Fruit fly (Drosophila melanogaster) whole organism, embryonic: Measurements from ENCODE around the gene CG8675.

ENCODE experiments used
- ATbp ChIP-seq: fragments of 200-800 bp; sonication (Bioruptor generic); optimal IDR thresholded peaks from 2 replicates; lab custom pipeline; 2017; ENCODE audit warnings: missing biosample characterization, mild to moderate bottlenecking, missing genetic modification characterization, missing genetic modification reagents
- B-H1 ChIP-seq: fragments of 200-800 bp; sonication (Bioruptor generic); IDR thresholded peaks from 3 replicates; pipeline ENCODE4 v1.3.6; 2022; ENCODE audit warnings: missing biosample characterization, missing genetic modification characterization
- Bteb2 ChIP-seq: fragments of 200-800 bp; sonication (Bioruptor generic); optimal IDR thresholded peaks from 2 replicates; lab custom pipeline; 2016; ENCODE audit warnings: missing biosample characterization, missing genetic modification characterization
- CG10209 ChIP-seq: fragments of 200-800 bp; sonication (Bioruptor generic); optimal IDR thresholded peaks from 3 replicates; lab custom pipeline; 2017; ENCODE audit warnings: missing biosample characterization, mild to moderate bottlenecking, missing genetic modification characterization, missing genetic modification reagents
- CG10274 ChIP-seq: fragments of 200-800 bp; sonication (Bioruptor generic); optimal IDR thresholded peaks from 3 replicates; lab custom pipeline; 2017; ENCODE audit warnings: missing biosample characterization, mild to moderate bottlenecking, missing genetic modification characterization
- CG10565 ChIP-seq: fragments of 200-800 bp; sonication (Bioruptor generic); optimal IDR thresholded peaks from 3 replicates; lab custom pipeline; 2016; ENCODE audit warnings: missing biosample characterization, mild to moderate bottlenecking, missing genetic modification characterization
- CG11247 ChIP-seq: fragments of 200-800 bp; sonication (Bioruptor generic); IDR thresholded peaks from 2 replicates; pipeline ENCODE4 v1.3.6; 2022; ENCODE audit warnings: missing biosample characterization, missing genetic modification characterization
- CG11398 ChIP-seq: fragments of 200-800 bp; sonication (Bioruptor generic); optimal IDR thresholded peaks from 2 replicates; lab custom pipeline; 2016; ENCODE audit warnings: missing biosample characterization, missing genetic modification characterization
- CG11696 ChIP-seq: fragments of 200-800 bp; sonication (Bioruptor generic); IDR thresholded peaks from 2 replicates; pipeline ENCODE4 v1.3.6; 2022; ENCODE audit warnings: missing biosample characterization, missing genetic modification characterization
- CG13775 ChIP-seq: fragments of 200-800 bp; sonication (Bioruptor generic); optimal IDR thresholded peaks from 3 replicates; lab custom pipeline; 2017; ENCODE audit warnings: missing biosample characterization, mild to moderate bottlenecking, missing genetic modification characterization
- CG13894 ChIP-seq: fragments of 200-800 bp; sonication (Bioruptor generic); optimal IDR thresholded peaks from 3 replicates; lab custom pipeline; 2018; ENCODE audit warnings: missing biosample characterization, mild to moderate bottlenecking, missing genetic modification characterization, moderate library complexity
- CG15011 ChIP-seq: fragments of 200-800 bp; sonication (Bioruptor generic); optimal IDR thresholded peaks from 3 replicates; lab custom pipeline; 2018; ENCODE audit warnings: missing biosample characterization, mild to moderate bottlenecking, missing genetic modification characterization
- CG1603 ChIP-seq: fragments of 200-800 bp; sonication (Bioruptor generic); optimal IDR thresholded peaks from 2 replicates; lab custom pipeline; 2019; ENCODE audit warnings: missing biosample characterization, mild to moderate bottlenecking, missing genetic modification characterization, moderate library complexity
- CG17802 ChIP-seq: fragments of 200-800 bp; sonication (Bioruptor generic); optimal IDR thresholded peaks from 2 replicates; lab custom pipeline; 2018; ENCODE audit warnings: missing biosample characterization, mild to moderate bottlenecking, missing genetic modification characterization, moderate library complexity
- CG2875 ChIP-seq: fragments of 200-800 bp; sonication (Bioruptor generic); optimal IDR thresholded peaks from 2 replicates; lab custom pipeline; 2017; ENCODE audit warnings: missing biosample characterization, mild to moderate bottlenecking, missing genetic modification characterization, missing genetic modification reagents
- CG34224 ChIP-seq: fragments of 200-800 bp; sonication (Bioruptor generic); IDR thresholded peaks from 3 replicates; pipeline ENCODE4 v1.3.6; 2022; ENCODE audit warnings: missing biosample characterization, missing genetic modification characterization; ENCODE audit not compliant: partially characterized antibody
- CG34376 ChIP-seq: fragments of 200-800 bp; sonication (Bioruptor generic); optimal IDR thresholded peaks from 2 replicates; lab custom pipeline; 2018; ENCODE audit warnings: missing biosample characterization, mild to moderate bottlenecking, missing genetic modification characterization
- CG4282 ChIP-seq: fragments of 200-800 bp; sonication (Bioruptor generic); optimal IDR thresholded peaks from 2 replicates; lab custom pipeline; 2016; ENCODE audit warnings: missing biosample characterization, missing genetic modification characterization
- CG6791 ChIP-seq: fragments of 200-800 bp; sonication (Bioruptor generic); IDR thresholded peaks from 3 replicates; pipeline ENCODE4 v1.3.6; 2022; ENCODE audit warnings: missing biosample characterization, missing genetic modification characterization; ENCODE audit not compliant: partially characterized antibody
- CG7928 ChIP-seq: fragments of 200-800 bp; sonication (Bioruptor generic); optimal IDR thresholded peaks from 2 replicates; lab custom pipeline; 2017; ENCODE audit warnings: missing biosample characterization, mild to moderate bottlenecking, missing genetic modification characterization
- CG7963 ChIP-seq: fragments of 200-800 bp; sonication (Bioruptor generic); IDR thresholded peaks from 3 replicates; pipeline ENCODE4 v1.3.6; 2022; ENCODE audit warnings: missing biosample characterization, missing genetic modification characterization; ENCODE audit not compliant: partially characterized antibody
- CG8478 ChIP-seq: fragments of >200 bp; optimal IDR thresholded peaks from 2 replicates; lab custom pipeline; 2018
- CG8944 ChIP-seq: fragments of 200-800 bp; sonication (Bioruptor generic); optimal IDR thresholded peaks from 3 replicates; lab custom pipeline; 2016; ENCODE audit warnings: missing biosample characterization, missing genetic modification characterization
- CG9215 ChIP-seq: fragments of 200-800 bp; sonication (Bioruptor generic); IDR thresholded peaks from 2 replicates; pipeline ENCODE4 v1.3.6; 2022; ENCODE audit warnings: missing biosample characterization, missing genetic modification characterization
- Camta ChIP-seq: fragments of 200-800 bp; sonication (Bioruptor generic); optimal IDR thresholded peaks from 2 replicates; lab custom pipeline; 2016; ENCODE audit warnings: missing biosample characterization, missing genetic modification characterization
- E2f1 ChIP-seq: fragments of 200-800 bp; sonication (Bioruptor generic); IDR thresholded peaks from 2 replicates; pipeline ENCODE4 v1.3.6; 2022; ENCODE audit warnings: missing biosample characterization, missing genetic modification characterization
- HHEX ChIP-seq: fragments of 200-800 bp; sonication (Bioruptor generic); optimal IDR thresholded peaks from 3 replicates; lab custom pipeline; 2017; ENCODE audit warnings: missing biosample characterization, mild to moderate bottlenecking, missing genetic modification characterization, missing genetic modification reagents
- Lim3 ChIP-seq: fragments of 200-800 bp; sonication (Bioruptor generic); IDR thresholded peaks from 2 replicates; pipeline ENCODE4 v1.3.6; 2022; ENCODE audit warnings: missing biosample characterization, missing genetic modification characterization
- MTF-1 ChIP-seq: fragments of 200-800 bp; sonication (Bioruptor generic); optimal IDR thresholded peaks from 2 replicates; lab custom pipeline; 2018; ENCODE audit warnings: missing biosample characterization, mild to moderate bottlenecking, missing genetic modification characterization, borderline replicate concordance
- Meics ChIP-seq: fragments of 200-800 bp; sonication (Bioruptor generic); optimal IDR thresholded peaks from 2 replicates; lab custom pipeline; 2017; ENCODE audit warnings: missing biosample characterization, mild to moderate bottlenecking, missing genetic modification characterization
- NfI ChIP-seq: fragments of 200-800 bp; sonication (Bioruptor generic); optimal IDR thresholded peaks from 3 replicates; lab custom pipeline; 2018; ENCODE audit warnings: missing biosample characterization, mild to moderate bottlenecking, missing genetic modification characterization, moderate library complexity
- Pdp1 ChIP-seq, 2 experiments: fragments of 200-800 bp; sonication (Bioruptor generic); optimal IDR thresholded peaks; 3 replicates each; lab custom pipeline; 2016; ENCODE audit warnings: missing biosample characterization in 2 of 2, missing genetic modification characterization in 2 of 2, mild to moderate bottlenecking in 1 of 2, moderate library complexity in 1 of 2
- Tbp ChIP-seq: fragments of >200 bp; optimal IDR thresholded peaks from 2 replicates; lab custom pipeline; 2018; ENCODE audit warnings: missing biosample characterization, missing genetic modification characterization
- croc ChIP-seq: fragments of 200-800 bp; sonication (Bioruptor generic); conservative IDR thresholded peaks from 3 replicates; pipeline ENCODE4 v1.3.6; 2022; ENCODE audit warnings: missing biosample characterization, missing genetic modification characterization
- ems ChIP-seq: fragments of 200-800 bp; sonication (Bioruptor generic); optimal IDR thresholded peaks from 3 replicates; lab custom pipeline; 2016; ENCODE audit warnings: missing biosample characterization, missing genetic modification characterization
- gem ChIP-seq: fragments of 200-800 bp; sonication (Bioruptor generic); optimal IDR thresholded peaks from 2 replicates; lab custom pipeline; 2019; ENCODE audit warnings: missing biosample characterization, mild to moderate bottlenecking, missing genetic modification characterization, moderate library complexity
- grau ChIP-seq: fragments of 200-800 bp; optimal IDR thresholded peaks from 3 replicates; lab custom pipeline; 2019; ENCODE audit warnings: missing biosample characterization, mild to moderate bottlenecking, missing genetic modification characterization, moderate library complexity
- h ChIP-seq: fragments of >200 bp; optimal IDR thresholded peaks from 2 replicates; lab custom pipeline; 2017
- insv ChIP-seq, 2 experiments: fragments of 200-800 bp; sonication (Bioruptor generic); optimal IDR thresholded peaks; 3 replicates each; lab custom pipeline; 2016 to 2018; ENCODE audit warnings: missing biosample characterization in 2 of 2, missing genetic modification characterization in 2 of 2
- jumu ChIP-seq: fragments of 200-800 bp; sonication (Bioruptor generic); optimal IDR thresholded peaks from 3 replicates; lab custom pipeline; 2016; ENCODE audit warnings: missing biosample characterization, missing genetic modification characterization
- knrl ChIP-seq: fragments of 200-800 bp; sonication (Bioruptor generic); IDR thresholded peaks from 3 replicates; pipeline ENCODE4 v1.3.6; 2022; ENCODE audit warnings: missing biosample characterization, missing genetic modification characterization; ENCODE audit not compliant: partially characterized antibody
- nau ChIP-seq: fragments of 200-800 bp; sonication (Bioruptor generic); optimal IDR thresholded peaks from 3 replicates; lab custom pipeline; 2017; ENCODE audit warnings: missing biosample characterization, mild to moderate bottlenecking, missing genetic modification characterization, missing genetic modification reagents
- pan ChIP-seq, 4 experiments: fragments of >200 bp in 3 of 4; fragments of 200-800 bp in 1 of 4; sonication (Bioruptor generic) in 1 of 4; optimal IDR thresholded peaks in 3 of 4; IDR thresholded peaks in 1 of 4; 2 replicates each; pipeline versions ENCODE4 v1.3.6 to Lab custom; 2017 to 2022; ENCODE audit warnings: missing biosample characterization in 2 of 4, missing genetic modification characterization in 2 of 4, mixed read lengths in 1 of 4
- ranshi ChIP-seq: fragments of 200-800 bp; sonication (Bioruptor generic); IDR thresholded peaks from 2 replicates; pipeline ENCODE4 v1.3.6; 2022; ENCODE audit warnings: missing biosample characterization, missing genetic modification characterization
- rib ChIP-seq: fragments of 200-800 bp; sonication (Bioruptor generic); IDR thresholded peaks from 2 replicates; pipeline ENCODE4 v1.3.6; 2022; ENCODE audit warnings: missing biosample characterization, missing genetic modification characterization
- sc ChIP-seq, 3 experiments: fragments of >200 bp in 2 of 3; fragments of 200-800 bp in 1 of 3; sonication (Bioruptor generic) in 1 of 3; optimal IDR thresholded peaks; 2 replicates in 2 of 3; 3 replicates in 1 of 3; lab custom pipeline; 2017; ENCODE audit warnings: mild to moderate bottlenecking in 1 of 3, missing biosample characterization in 1 of 3, missing genetic modification characterization in 1 of 3, missing genetic modification reagents in 1 of 3
- shn ChIP-seq: fragments of 200-800 bp; sonication (Bioruptor generic); optimal IDR thresholded peaks from 3 replicates; lab custom pipeline; 2016; ENCODE audit warnings: missing biosample characterization, missing genetic modification characterization
- tgo ChIP-seq: fragments of 200-800 bp; sonication (Bioruptor generic); IDR thresholded peaks from 3 replicates; pipeline ENCODE4 v1.3.6; 2022; ENCODE audit warnings: missing biosample characterization, missing genetic modification characterization
- tin ChIP-seq: fragments of 200-800 bp; sonication (Bioruptor generic); optimal IDR thresholded peaks from 3 replicates; lab custom pipeline; 2016; ENCODE audit warnings: missing biosample characterization, missing genetic modification characterization
- tup ChIP-seq: fragments of 200-800 bp; sonication (Bioruptor generic); optimal IDR thresholded peaks from 2 replicates; lab custom pipeline; 2016; ENCODE audit warnings: missing biosample characterization, mild to moderate bottlenecking, missing genetic modification characterization, moderate library complexity
- vvl ChIP-seq: fragments of 200-800 bp; sonication (Bioruptor generic); IDR thresholded peaks from 2 replicates; pipeline ENCODE4 v1.3.6; 2022; ENCODE audit warnings: missing biosample characterization, missing genetic modification characterization

CG8675 gene

dm6 chrX:17226681-17227019 lies 22.7 kb downstream of the CG8675 start, which contains the start of gene CG10598 (continued):
- TF ChIP-seq CG10274 (GFP tag; lab: Kevin White, UChicago) = no peak
- no peak for TF ChIP-seq CG2875 (GFP tag; lab: Kevin White, UChicago)
- TF ChIP-seq grau (tag; lab: Kevin White, UChicago) = peak; percentile 47
- TF ChIP-seq Tbp (GFP tag; lab: Kevin White, UChicago) = no peak
- TF ChIP-seq shn (GFP tag; lab: Kevin White, UChicago) = no peak
- TF ChIP-seq CG4282 (GFP tag; lab: Kevin White, UChicago) = no peak
- no peak for TF ChIP-seq knrl (GFP tag; lab: Robert Waterston, UW)
- TF ChIP-seq B-H1 (GFP tag; lab: Robert Waterston, UW) = no peak
- no peak for TF ChIP-seq CG11398 (GFP tag; lab: Kevin White, UChicago)
- no peak for TF ChIP-seq CG10565
- TF ChIP-seq tgo (GFP tag; lab: Robert Waterston, UW) = no peak
- TF ChIP-seq CG34224 = no peak
- TF ChIP-seq sc (optimal IDR thresholded peaks at IDR 0.05; lab: Kevin White, UChicago) = no peak
- no peak for TF ChIP-seq sc (GFP tag; optimal IDR thresholded peaks at IDR 0.05; lab: Kevin White, UChicago)
- TF ChIP-seq Bteb2 (GFP tag; lab: Kevin White, UChicago) = no peak
- TF ChIP-seq jumu = no peak
- no peak for TF ChIP-seq vvl (GFP tag; lab: Robert Waterston, UW)
- TF ChIP-seq CG11696 (GFP tag; lab: Robert Waterston, UW) = no peak
- peak in 1 of 2 experiments; percentile 1 for TF ChIP-seq Pdp1 (GFP tag; optimal IDR thresholded peaks at IDR 0.05; lab: Kevin White, UChicago)
- no peak for TF ChIP-seq CG7963 (GFP tag; lab: Robert Waterston, UW)
- no peak for TF ChIP-seq insv (GFP tag; optimal IDR thresholded peaks at IDR 0.05; lab: Kevin White, UChicago)
- no peak for TF ChIP-seq CG17802 (tag; lab: Kevin White, UChicago)
- TF ChIP-seq gem (tag; lab: Kevin White, UChicago) = peak; percentile 49
- no peak for TF ChIP-seq CG11247 (GFP tag; lab: Robert Waterston, UW)
- peak; percentile 25 for TF ChIP-seq Meics (GFP tag; lab: Kevin White, UChicago)
- TF ChIP-seq NfI (GFP tag; lab: Kevin White, UChicago) = no peak
- TF ChIP-seq E2f1 (GFP tag; lab: Robert Waterston, UW) = no peak
- no peak for TF ChIP-seq tin
- TF ChIP-seq CG9215 (GFP tag; lab: Robert Waterston, UW) = no peak
- TF ChIP-seq CG6791 (GFP tag; lab: Robert Waterston, UW) = no peak
- TF ChIP-seq CG15011 = no peak
- no peak for TF ChIP-seq tup (GFP tag; lab: Kevin White, UChicago)
- TF ChIP-seq Camta (GFP tag; lab: Kevin White, UChicago) = no peak
- no peak for TF ChIP-seq CG8944 (GFP tag; lab: Kevin White, UChicago)
- TF ChIP-seq pan (optimal IDR thresholded peaks at IDR 0.05; lab: Kevin White, UChicago) = no peak
- TF ChIP-seq pan (GFP tag; optimal IDR thresholded peaks at IDR 0.05 in 1 of 2, IDR thresholded peaks at IDR 0.05 in 1 of 2) = no peak
- no peak for TF ChIP-seq CG7928
- no peak for TF ChIP-seq nau (GFP tag; lab: Kevin White, UChicago)
- TF ChIP-seq CG10209 (GFP tag; lab: Kevin White, UChicago) = peak; percentile 3
- TF ChIP-seq HHEX (GFP tag; lab: Kevin White, UChicago) = no peak
- TF ChIP-seq ems (GFP tag; lab: Kevin White, UChicago) = no peak
- no peak for TF ChIP-seq CG1603 (tag; lab: Kevin White, UChicago)
- no peak for TF ChIP-seq ATbp
- TF ChIP-seq CG13775 (GFP tag; lab: Kevin White, UChicago) = no peak
- TF ChIP-seq ranshi (GFP tag; lab: Robert Waterston, UW) = no peak
- no peak for TF ChIP-seq rib (GFP tag; lab: Robert Waterston, UW)
- no peak for TF ChIP-seq h (lab: Kevin White, UChicago)
- TF ChIP-seq MTF-1 = no peak
- no peak for TF ChIP-seq CG13894
- no peak for TF ChIP-seq croc (GFP tag; lab: Robert Waterston, UW)
- TF ChIP-seq CG34376 = no peak
- TF ChIP-seq CG8478 (lab: Kevin White, UChicago) = no peak
- TF ChIP-seq Lim3 (GFP tag; lab: Robert Waterston, UW) = no peak
